Worm (Caenorhabditis elegans): ENCODE measurements around the gene T24F1.4.

Gene T24F1.4

ce11 chrII:11336640-11337241, 22.7 kb upstream of the T24F1.4 start:
- TF ChIP-seq F13H6.1 (tag; optimal IDR thresholded peaks at IDR 0.05), result no peak
- no peak for TF ChIP-seq hlh-8 (tag; optimal IDR thresholded peaks at IDR 0.05)
- no peak for TF ChIP-seq ttx-3 (tag; optimal IDR thresholded peaks at IDR 0.05)
- no peak for TF ChIP-seq ztf-16 (tag; optimal IDR thresholded peaks at IDR 0.05)
- TF ChIP-seq hlh-6 (tag; optimal IDR thresholded peaks at IDR 0.05), result no peak
- no peak for TF ChIP-seq sox-2 (GFP tag; IDR thresholded peaks at IDR 0.05)
- no peak for TF ChIP-seq ets-4 (tag; optimal IDR thresholded peaks at IDR 0.05)
- TF ChIP-seq pat-9 (tag; optimal IDR thresholded peaks at IDR 0.05), result no peak
- TF ChIP-seq unc-86 (tag; optimal IDR thresholded peaks at IDR 0.05), result no peak
- TF ChIP-seq ama-1 (optimal IDR thresholded peaks at IDR 0.05), result no peak
- no peak for TF ChIP-seq ceh-19 (GFP tag; optimal IDR thresholded peaks at IDR 0.05)
- TF ChIP-seq eyg-1 (tag; optimal IDR thresholded peaks at IDR 0.05), result no peak
- TF ChIP-seq madf-2 (tag; optimal IDR thresholded peaks at IDR 0.05), result no peak
- no peak for TF ChIP-seq ceh-6 (GFP tag; optimal IDR thresholded peaks at IDR 0.05)
- TF ChIP-seq tbx-2 (tag; optimal IDR thresholded peaks at IDR 0.05), result no peak
- no peak for TF ChIP-seq ceh-48 (tag; optimal IDR thresholded peaks at IDR 0.05)

ce11 chrII:11336163-11336562, 22.1 kb upstream of the T24F1.4 start:
- no peak for TF ChIP-seq hlh-6 (tag; optimal IDR thresholded peaks at IDR 0.05)
- TF ChIP-seq nhr-11 (tag; optimal IDR thresholded peaks at IDR 0.05), result no peak
- TF ChIP-seq tbx-7 (tag; optimal IDR thresholded peaks at IDR 0.05), result no peak
- TF ChIP-seq hlh-8 (tag; optimal IDR thresholded peaks at IDR 0.05), result no peak
- TF ChIP-seq ceh-22 (tag; optimal IDR thresholded peaks at IDR 0.05), result no peak
- TF ChIP-seq unc-55 (GFP tag; optimal IDR thresholded peaks at IDR 0.05), result no peak
- TF ChIP-seq dve-1 (tag; optimal IDR thresholded peaks at IDR 0.05), result no peak
- no peak for TF ChIP-seq eyg-1 (tag; optimal IDR thresholded peaks at IDR 0.05)
- TF ChIP-seq C08G9.2 (tag; optimal IDR thresholded peaks at IDR 0.05), result no peak
- no peak for TF ChIP-seq ref-2 (tag; optimal IDR thresholded peaks at IDR 0.05)
- TF ChIP-seq nfya-1 (tag; optimal IDR thresholded peaks at IDR 0.05), result no peak
- TF ChIP-seq pag-3 (tag; optimal IDR thresholded peaks at IDR 0.05; ENCODE audit: borderline replicate concordance), result no peak

- TF ChIP-seq ceh-31 (tag; optimal IDR thresholded peaks at IDR 0.05) (peak; percentile 22), C08G9.2 (tag; optimal IDR thresholded peaks at IDR 0.05) (no peak), fkh-6 (tag; optimal IDR thresholded peaks at IDR 0.05) (no peak), unc-42 (tag; optimal IDR thresholded peaks at IDR 0.05) (peak; percentile 96), mec-3 (tag; optimal IDR thresholded peaks at IDR 0.05; ENCODE audit: borderline replicate concordance) (no peak)
Observed at ce11 chrII:11335670-11336069, 21.6 kb upstream of the T24F1.4 start.

DNA sequence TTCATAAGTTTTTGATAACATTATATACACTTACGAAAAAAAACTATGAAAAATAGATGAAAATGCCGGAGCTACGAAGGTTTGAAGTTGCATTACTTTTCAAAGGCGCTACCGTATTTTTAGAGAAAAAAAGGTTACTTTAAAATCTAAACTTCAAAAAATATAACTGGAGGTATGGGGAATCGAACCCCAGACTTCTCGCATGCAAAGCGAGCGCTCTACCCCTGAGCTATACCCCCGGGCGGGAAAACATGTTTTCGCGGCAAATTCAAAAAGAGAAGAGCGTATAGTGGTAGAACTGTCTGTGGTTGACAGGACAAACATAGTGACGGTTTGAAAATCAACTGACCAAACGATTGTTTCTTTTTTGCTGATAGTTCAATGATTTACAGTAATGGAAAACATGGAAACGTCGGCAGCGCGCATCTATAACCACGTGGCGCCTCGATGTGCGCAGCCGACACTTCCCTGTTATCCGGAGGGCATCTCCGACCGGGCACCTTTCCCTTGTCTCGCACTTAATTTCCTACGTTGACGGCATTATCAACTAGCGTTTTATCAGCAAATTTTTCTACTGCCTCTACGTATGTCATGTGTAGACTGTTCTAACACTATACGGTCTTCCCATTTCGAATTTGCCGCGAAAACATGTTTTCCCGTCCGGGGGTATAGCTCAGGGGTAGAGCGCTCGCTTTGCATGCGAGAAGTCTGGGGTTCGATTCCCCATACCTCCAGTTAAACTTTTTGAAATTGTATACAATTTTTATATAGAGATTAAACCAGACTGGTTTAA, 20.0 kb upstream of the T24F1.4 start:
- TF ChIP-seq mec-3 (tag; optimal IDR thresholded peaks at IDR 0.05; ENCODE audit: borderline replicate concordance) (no peak), elt-2 (tag; optimal IDR thresholded peaks at IDR 0.05) (peak; percentile 55)

DNA sequence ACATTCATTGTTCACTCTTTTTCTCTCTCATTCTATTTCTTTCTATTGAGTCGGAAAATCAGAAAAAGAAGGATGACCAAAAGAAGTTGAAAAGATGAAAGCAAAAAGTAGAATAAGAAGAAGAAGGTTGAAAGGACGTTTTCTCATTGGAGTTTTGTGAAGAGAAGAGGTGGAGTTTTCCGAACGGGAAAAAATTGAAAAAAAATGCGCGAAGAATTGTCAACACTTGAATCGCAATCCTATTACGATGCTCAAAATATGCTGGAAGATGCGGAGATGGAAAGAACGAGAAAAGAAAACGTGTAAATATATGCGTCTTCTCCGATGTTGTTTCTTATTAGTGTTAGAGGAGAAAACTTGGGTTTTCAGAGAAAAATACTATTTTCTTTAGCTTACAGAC, 19.3 kb upstream of the T24F1.4 start:
- TF ChIP-seq zip-5 (tag; optimal IDR thresholded peaks at IDR 0.05), result no peak
- TF ChIP-seq unc-42 (tag; optimal IDR thresholded peaks at IDR 0.05), result peak; percentile 19

- TF ChIP-seq unc-42 (tag; optimal IDR thresholded peaks at IDR 0.05), result peak; percentile 37
- TF ChIP-seq ceh-31 (tag; optimal IDR thresholded peaks at IDR 0.05), result peak; percentile 33
- peak; percentile 28 for TF ChIP-seq elt-4 (tag; optimal IDR thresholded peaks at IDR 0.05)
- TF ChIP-seq ceh-14 (tag; optimal IDR thresholded peaks at IDR 0.05), result no peak
Observed at ce11 chrII:11329021-11329479, 15.0 kb upstream of the T24F1.4 start, which contains the start of gene tag-180. tag-180 (minus strand) TSS chrII:11329429.
